Worm (Caenorhabditis elegans): ENCODE data around the gene zip-5.

zip-5 gene

ce11 chrV:13312210-13312676 is 47.9 kb downstream of the zip-5 start, which contains the start of gene nasp-2:
Gene nasp-2 (minus strand): TSS chrV:13312260.
- TF ChIP-seq tbx-7 (tag; optimal IDR thresholded peaks at IDR 0.05) (no peak), hlh-30 (tag; optimal IDR thresholded peaks at IDR 0.05; ENCODE audit: insufficient read depth) (no peak), ets-4 (tag; optimal IDR thresholded peaks at IDR 0.05) (no peak), dve-1 (tag; optimal IDR thresholded peaks at IDR 0.05) (no peak), rnt-1 (tag; optimal IDR thresholded peaks at IDR 0.05) (no peak), madf-2 (tag; optimal IDR thresholded peaks at IDR 0.05) (no peak), pros-1 (tag; optimal IDR thresholded peaks at IDR 0.05) (no peak), hlh-15 (tag; optimal IDR thresholded peaks at IDR 0.05) (no peak), F13H6.1 (tag; optimal IDR thresholded peaks at IDR 0.05) (no peak)

ce11 chrV:13313045-13313623 is 48.8 kb downstream of the zip-5 start, which contains the start of gene C50B6.3:
Gene C50B6.3 (plus strand): TSS chrV:13313573.
- TF ChIP-seq unc-42 (tag; optimal IDR thresholded peaks at IDR 0.05) (peak; percentile 72), pat-9 (tag; optimal IDR thresholded peaks at IDR 0.05) (no peak), nfya-1 (tag; optimal IDR thresholded peaks at IDR 0.05) (peak; percentile 38), ets-4 (tag; optimal IDR thresholded peaks at IDR 0.05) (peak; percentile 85), sox-4 (tag; optimal IDR thresholded peaks at IDR 0.05) (no peak), zip-5 (tag; optimal IDR thresholded peaks at IDR 0.05) (peak; percentile 28), ceh-34 (tag; optimal IDR thresholded peaks at IDR 0.05) (peak; percentile 39), unc-86 (tag; optimal IDR thresholded peaks at IDR 0.05) (no peak), T23F11.4 (GFP tag; optimal IDR thresholded peaks at IDR 0.05) (no peak), tbx-2 (tag; optimal IDR thresholded peaks at IDR 0.05) (peak; percentile 80), ref-2 (tag; optimal IDR thresholded peaks at IDR 0.05) (peak; percentile 74), lim-6 (tag; optimal IDR thresholded peaks at IDR 0.05) (peak; percentile 17), ceh-30 (tag; optimal IDR thresholded peaks at IDR 0.05) (no peak), ceh-19 (GFP tag; optimal IDR thresholded peaks at IDR 0.05) (no peak), unc-3 (GFP tag; conservative IDR thresholded peaks at IDR 0.05) (no peak), unc-3 (tag; optimal IDR thresholded peaks at IDR 0.05) (no peak), ceh-24 (tag; optimal IDR thresholded peaks at IDR 0.05) (no peak), ama-1 (optimal IDR thresholded peaks at IDR 0.05) (no peak), sdc-2 (tag; optimal IDR thresholded peaks at IDR 0.05) (peak; percentile 47), tbx-7 (tag; optimal IDR thresholded peaks at IDR 0.05) (peak; percentile 65), C08G9.2 (tag; optimal IDR thresholded peaks at IDR 0.05) (peak; percentile 92), ceh-48 (tag; optimal IDR thresholded peaks at IDR 0.05) (peak; percentile 49), ceh-18 (tag; optimal IDR thresholded peaks at IDR 0.05) (no peak), ceh-2 (tag; optimal IDR thresholded peaks at IDR 0.05) (peak; percentile 89), fax-1 (tag; optimal IDR thresholded peaks at IDR 0.05) (peak; percentile 12), rnt-1 (tag; optimal IDR thresholded peaks at IDR 0.05) (peak; percentile 53), ceh-31 (tag; optimal IDR thresholded peaks at IDR 0.05) (peak; percentile 88), ceh-45 (GFP tag; IDR thresholded peaks at IDR 0.05) (no peak), hlh-8 (tag; optimal IDR thresholded peaks at IDR 0.05) (peak; percentile 74), unc-55 (GFP tag; optimal IDR thresholded peaks at IDR 0.05) (peak; percentile 26), eyg-1 (tag; optimal IDR thresholded peaks at IDR 0.05) (no peak)

- TF ChIP-seq unc-86 (tag; optimal IDR thresholded peaks at IDR 0.05) (no peak), elt-4 (tag; optimal IDR thresholded peaks at IDR 0.05) (no peak), fax-1 (tag; optimal IDR thresholded peaks at IDR 0.05) (no peak), hlh-30 (tag; optimal IDR thresholded peaks at IDR 0.05; ENCODE audit: insufficient read depth) (no peak), che-1 (tag; optimal IDR thresholded peaks at IDR 0.05) (no peak), sox-2 (GFP tag; IDR thresholded peaks at IDR 0.05) (no peak), pros-1 (tag; optimal IDR thresholded peaks at IDR 0.05) (no peak), lim-6 (tag; optimal IDR thresholded peaks at IDR 0.05) (no peak), pha-2 (tag; optimal IDR thresholded peaks at IDR 0.05) (no peak), gmeb-2 (tag; optimal IDR thresholded peaks at IDR 0.05) (no peak), ceh-14 (tag; optimal IDR thresholded peaks at IDR 0.05) (no peak), syd-9 (tag; optimal IDR thresholded peaks at IDR 0.05) (no peak), hlh-15 (tag; optimal IDR thresholded peaks at IDR 0.05) (no peak), ceh-34 (tag; optimal IDR thresholded peaks at IDR 0.05) (no peak), rnt-1 (tag; optimal IDR thresholded peaks at IDR 0.05) (no peak), lin-11 (tag; optimal IDR thresholded peaks at IDR 0.05) (no peak), hlh-8 (tag; optimal IDR thresholded peaks at IDR 0.05) (no peak)
These were observed 53.7 kb downstream of the zip-5 start, which contains the start of the genes col-161 and srh-18 for ce11 chrV:13317911-13318502. Gene col-161 (minus strand): TSS chrV:13318011. Gene srh-18 (plus strand): TSS chrV:13318452.

Measured in whole organism, late embryonic.